Fruit fly (Drosophila melanogaster) whole organism, embryonic: Measurements from ENCODE around the gene CG42536.
A peak's percentile ranks its signal among the peaks of the same experiment; 100 is the strongest.

Source experiments
- ATbp ChIP-seq: fragments of 200-800 bp; sonication (Bioruptor generic); optimal IDR thresholded peaks from 2 replicates; lab custom pipeline; 2017; ENCODE audit warnings: missing biosample characterization, mild to moderate bottlenecking, missing genetic modification characterization, missing genetic modification reagents
- Ada2b ChIP-seq: fragments of 200-800 bp; sonication (Bioruptor generic); IDR thresholded peaks from 2 replicates; pipeline ENCODE4 v1.3.6; 2022; ENCODE audit warnings: missing biosample characterization, missing genetic modification characterization
- Adf1 ChIP-seq: fragments of 200-800 bp; sonication (Bioruptor generic); IDR thresholded peaks from 2 replicates; pipeline ENCODE4 v1.3.6; 2022; ENCODE audit warnings: missing biosample characterization, missing genetic modification characterization
- Atf6 ChIP-seq: fragments of 200-800 bp; sonication (Bioruptor generic); IDR thresholded peaks from 2 replicates; pipeline ENCODE4 v1.3.6; 2022; ENCODE audit warnings: missing biosample characterization, missing genetic modification characterization
- Bdp1 ChIP-seq: fragments of 200-800 bp; sonication (Bioruptor generic); optimal IDR thresholded peaks from 3 replicates; lab custom pipeline; 2016; ENCODE audit warnings: missing biosample characterization, missing genetic modification characterization
- CG1024 ChIP-seq: fragments of 200-800 bp; sonication (Bioruptor generic); IDR thresholded peaks from 2 replicates; pipeline ENCODE4 v1.3.6; 2022; ENCODE audit warnings: missing biosample characterization, missing genetic modification characterization
- CG10654 ChIP-seq: fragments of 200-800 bp; sonication (Bioruptor generic); optimal IDR thresholded peaks from 2 replicates; lab custom pipeline; 2016; ENCODE audit warnings: missing biosample characterization, missing genetic modification characterization
- CG12071 ChIP-seq: fragments of 200-800 bp; sonication (Bioruptor generic); optimal IDR thresholded peaks from 3 replicates; lab custom pipeline; 2018; ENCODE audit warnings: missing biosample characterization, mild to moderate bottlenecking, missing genetic modification characterization
- CG17612 ChIP-seq: fragments of 200-800 bp; sonication (Bioruptor generic); IDR thresholded peaks from 2 replicates; pipeline ENCODE4 v1.3.6; 2022; ENCODE audit warnings: missing biosample characterization, missing genetic modification characterization
- CG18011 ChIP-seq: fragments of 200-800 bp; sonication (Bioruptor generic); optimal IDR thresholded peaks from 2 replicates; lab custom pipeline; 2017; ENCODE audit warnings: missing biosample characterization, missing genetic modification characterization, mild to moderate bottlenecking, moderate library complexity, missing genotype
- CG2678 ChIP-seq: fragments of 200-800 bp; sonication (Bioruptor generic); optimal IDR thresholded peaks from 3 replicates; lab custom pipeline; 2019; ENCODE audit warnings: missing biosample characterization, mild to moderate bottlenecking, missing genetic modification characterization, moderate library complexity
- CG3065 ChIP-seq: fragments of 200-800 bp; sonication (Bioruptor generic); optimal IDR thresholded peaks from 2 replicates; lab custom pipeline; 2016; ENCODE audit warnings: missing biosample characterization, missing genetic modification characterization
- CG3163 ChIP-seq: fragments of 200-800 bp; sonication (Bioruptor generic); optimal IDR thresholded peaks from 3 replicates; lab custom pipeline; 2016; ENCODE audit warnings: missing biosample characterization, missing genetic modification characterization
- CG32772 ChIP-seq: fragments of 200-800 bp; sonication (Bioruptor generic); IDR thresholded peaks from 2 replicates; pipeline ENCODE4 v1.3.6; 2022; ENCODE audit warnings: missing biosample characterization, missing genetic modification characterization
- CG3281 ChIP-seq: fragments of 200-800 bp; sonication (Bioruptor generic); optimal IDR thresholded peaks from 3 replicates; lab custom pipeline; 2017; ENCODE audit warnings: missing biosample characterization, mild to moderate bottlenecking, missing genetic modification characterization
- CG4282 ChIP-seq: fragments of 200-800 bp; sonication (Bioruptor generic); optimal IDR thresholded peaks from 2 replicates; lab custom pipeline; 2016; ENCODE audit warnings: missing biosample characterization, missing genetic modification characterization
- CG6272 ChIP-seq: fragments of 200-800 bp; sonication (Bioruptor generic); IDR thresholded peaks from 2 replicates; pipeline ENCODE4 v1.3.6; 2022; ENCODE audit warnings: missing biosample characterization, missing genetic modification characterization
- CG6813 ChIP-seq: fragments of 200-800 bp; sonication (Bioruptor generic); optimal IDR thresholded peaks from 2 replicates; lab custom pipeline; 2017; ENCODE audit warnings: missing biosample characterization, missing genetic modification characterization, mild to moderate bottlenecking, moderate library complexity, missing genetic modification reagents
- CG7839 ChIP-seq: fragments of 200-800 bp; sonication (Bioruptor generic); optimal IDR thresholded peaks from 3 replicates; lab custom pipeline; 2018; ENCODE audit warnings: missing biosample characterization, mild to moderate bottlenecking, missing genetic modification characterization, moderate library complexity
- CG8089 ChIP-seq: fragments of 200-800 bp; sonication (Bioruptor generic); optimal IDR thresholded peaks from 3 replicates; lab custom pipeline; 2016; ENCODE audit warnings: missing biosample characterization, missing genetic modification characterization
- CG8478 ChIP-seq: fragments of >200 bp; optimal IDR thresholded peaks from 2 replicates; lab custom pipeline; 2018
- CG9437 ChIP-seq: fragments of 200-800 bp; sonication (Bioruptor generic); optimal IDR thresholded peaks from 2 replicates; lab custom pipeline; 2018; ENCODE audit warnings: missing biosample characterization, mild to moderate bottlenecking, missing genetic modification characterization
- Drgx ChIP-seq: fragments of 200-800 bp; sonication (Bioruptor generic); IDR thresholded peaks from 2 replicates; pipeline ENCODE4 v1.3.6; 2022; ENCODE audit warnings: missing biosample characterization, missing genetic modification characterization
- E2f2 ChIP-seq: fragments of 200-800 bp; sonication (Bioruptor generic); IDR thresholded peaks from 2 replicates; pipeline ENCODE4 v1.3.6; 2022; ENCODE audit warnings: missing biosample characterization, missing genetic modification characterization
- ERR ChIP-seq: fragments of 200-800 bp; sonication (Bioruptor generic); optimal IDR thresholded peaks from 2 replicates; lab custom pipeline; 2016; ENCODE audit warnings: missing biosample characterization, missing genetic modification characterization
- Fer2 ChIP-seq: fragments of 200-800 bp; sonication (Bioruptor generic); optimal IDR thresholded peaks from 2 replicates; lab custom pipeline; 2018; ENCODE audit warnings: missing biosample characterization, mild to moderate bottlenecking, missing genetic modification characterization, moderate library complexity
- GATAe ChIP-seq: fragments of 200-800 bp; sonication (Bioruptor generic); conservative IDR thresholded peaks from 2 replicates; pipeline ENCODE4 v1.3.6; 2022; ENCODE audit warnings: missing biosample characterization, missing genetic modification characterization
- H15 ChIP-seq: fragments of 200-800 bp; sonication (Bioruptor generic); IDR thresholded peaks from 3 replicates; pipeline ENCODE4 v1.3.6; 2022; ENCODE audit warnings: missing biosample characterization, missing genetic modification characterization
- Ptx1 ChIP-seq: fragments of 200-800 bp; sonication (Bioruptor generic); IDR thresholded peaks from 2 replicates; pipeline ENCODE4 v1.3.6; 2022; ENCODE audit warnings: missing biosample characterization, missing genetic modification characterization
- Ravus ChIP-seq: fragments of 200-800 bp; sonication (Bioruptor generic); IDR thresholded peaks from 2 replicates; pipeline ENCODE4 v1.3.6; 2022; ENCODE audit warnings: missing biosample characterization, missing genetic modification characterization
- Rx ChIP-seq: fragments of 200-800 bp; sonication (Bioruptor generic); IDR thresholded peaks from 2 replicates; pipeline ENCODE4 v1.3.6; 2022; ENCODE audit warnings: missing biosample characterization, missing genetic modification characterization
- Sox102F ChIP-seq: fragments of 200-800 bp; sonication (Bioruptor generic); optimal IDR thresholded peaks from 2 replicates; lab custom pipeline; 2018; ENCODE audit warnings: missing biosample characterization, mild to moderate bottlenecking, missing genetic modification characterization, moderate library complexity
- Spps ChIP-seq: fragments of 200-800 bp; sonication (Bioruptor generic); optimal IDR thresholded peaks from 2 replicates; lab custom pipeline; 2018; ENCODE audit warnings: missing biosample characterization, mild to moderate bottlenecking, missing genetic modification characterization
- Stat92E ChIP-seq, 3 experiments: fragments of >200 bp in 2 of 3; fragments of 200-800 bp in 1 of 3; sonication (Bioruptor generic) in 1 of 3; optimal IDR thresholded peaks; 2 replicates each; lab custom pipeline; 2017 to 2019; ENCODE audit warnings: missing biosample characterization in 3 of 3, missing genetic modification characterization in 3 of 3, mild to moderate bottlenecking in 1 of 3, moderate library complexity in 1 of 3
- cas ChIP-seq: fragments of 200-800 bp; sonication (Bioruptor generic); IDR thresholded peaks from 2 replicates; pipeline ENCODE4 v1.3.6; 2022; ENCODE audit warnings: missing biosample characterization, missing genetic modification characterization
- cato ChIP-seq: fragments of 200-800 bp; sonication (Bioruptor generic); optimal IDR thresholded peaks from 2 replicates; lab custom pipeline; 2016; ENCODE audit warnings: missing biosample characterization, missing genetic modification characterization, borderline replicate concordance
- chinmo ChIP-seq: fragments of 200-800 bp; sonication (Bioruptor generic); IDR thresholded peaks from 4 replicates; pipeline ENCODE4 v1.3.6; 2022; ENCODE audit warnings: missing biosample characterization, missing genetic modification characterization; ENCODE audit not compliant: partially characterized antibody
- fd102C ChIP-seq: fragments of 200-800 bp; sonication (Bioruptor generic); optimal IDR thresholded peaks from 2 replicates; lab custom pipeline; 2018; ENCODE audit warnings: missing biosample characterization, mild to moderate bottlenecking, missing genetic modification characterization, moderate library complexity
- fru ChIP-seq: fragments of >200 bp; optimal IDR thresholded peaks from 2 replicates; lab custom pipeline; 2017
- grn ChIP-seq: fragments of 200-800 bp; sonication (Bioruptor generic); optimal IDR thresholded peaks from 3 replicates; lab custom pipeline; 2017; ENCODE audit warnings: missing biosample characterization, missing genetic modification characterization
- h ChIP-seq: fragments of >200 bp; optimal IDR thresholded peaks from 2 replicates; lab custom pipeline; 2017
- ham ChIP-seq: fragments of 200-800 bp; sonication (Bioruptor generic); IDR thresholded peaks from 2 replicates; pipeline ENCODE4 v1.3.6; 2022; ENCODE audit warnings: missing biosample characterization, missing genetic modification characterization
- ind ChIP-seq: fragments of 200-800 bp; sonication (Bioruptor generic); optimal IDR thresholded peaks from 3 replicates; lab custom pipeline; 2016; ENCODE audit warnings: missing biosample characterization, missing genetic modification characterization
- org-1 ChIP-seq: fragments of 200-800 bp; sonication (Bioruptor generic); optimal IDR thresholded peaks from 2 replicates; lab custom pipeline; 2017; ENCODE audit warnings: missing biosample characterization, missing genetic modification characterization
- run ChIP-seq: fragments of 200-800 bp; sonication (Bioruptor generic); optimal IDR thresholded peaks from 3 replicates; lab custom pipeline; 2018; ENCODE audit warnings: missing biosample characterization, mild to moderate bottlenecking, missing genetic modification characterization
- sc ChIP-seq, 3 experiments: fragments of >200 bp in 2 of 3; fragments of 200-800 bp in 1 of 3; sonication (Bioruptor generic) in 1 of 3; optimal IDR thresholded peaks; 2 replicates in 2 of 3; 3 replicates in 1 of 3; lab custom pipeline; 2017; ENCODE audit warnings: mild to moderate bottlenecking in 1 of 3, missing biosample characterization in 1 of 3, missing genetic modification characterization in 1 of 3, missing genetic modification reagents in 1 of 3
- sob ChIP-seq: fragments of 200-800 bp; sonication (Bioruptor generic); IDR thresholded peaks from 2 replicates; pipeline ENCODE4 v1.3.6; 2022; ENCODE audit warnings: missing biosample characterization, missing genetic modification characterization
- ssp ChIP-seq: fragments of 200-800 bp; sonication (Bioruptor generic); IDR thresholded peaks from 2 replicates; pipeline ENCODE4 v1.3.6; 2022; ENCODE audit warnings: missing biosample characterization, missing genetic modification characterization
- tin ChIP-seq: fragments of 200-800 bp; sonication (Bioruptor generic); optimal IDR thresholded peaks from 3 replicates; lab custom pipeline; 2016; ENCODE audit warnings: missing biosample characterization, missing genetic modification characterization
- tio ChIP-seq: fragments of 200-800 bp; sonication (Bioruptor generic); optimal IDR thresholded peaks from 2 replicates; lab custom pipeline; 2017; ENCODE audit warnings: missing biosample characterization, missing genetic modification characterization, inconsistent platforms

CG42536 gene

DNA sequence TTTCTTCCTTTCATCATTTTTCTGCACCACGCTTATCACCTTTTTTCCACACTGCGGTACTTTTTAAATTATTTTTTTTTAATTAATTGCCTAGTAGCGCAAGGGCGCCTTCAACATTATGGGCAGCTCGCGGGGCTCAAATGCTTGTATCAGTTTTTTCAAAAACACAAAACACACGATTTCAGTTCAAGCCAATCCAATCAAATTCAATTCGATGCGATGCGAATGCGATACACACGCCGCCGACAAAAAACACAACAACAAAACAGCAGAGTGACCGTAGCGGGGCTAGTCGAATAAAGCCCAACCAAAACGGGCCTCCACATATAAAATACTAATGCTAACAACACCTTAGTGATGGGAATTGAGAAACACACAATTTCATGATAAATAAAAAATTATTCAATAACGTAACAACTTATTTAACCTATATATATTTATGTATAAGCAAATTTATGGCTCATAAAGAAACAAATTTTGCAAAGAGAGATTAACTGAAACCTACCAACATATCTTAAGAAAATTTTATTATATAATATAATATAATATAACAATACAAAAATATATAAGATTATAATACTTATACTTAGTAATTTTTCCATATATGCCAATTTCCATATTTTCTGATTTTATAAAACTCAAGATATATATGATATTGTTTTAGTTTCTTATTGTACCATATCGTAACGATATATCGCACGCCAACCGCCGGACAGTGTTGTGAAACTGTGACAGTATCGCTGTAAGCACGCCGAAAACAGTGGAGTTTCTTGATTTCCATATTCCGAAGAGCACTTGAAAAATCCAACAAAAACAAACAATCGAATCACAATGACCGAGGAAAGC lies 31.1 kb upstream of the CG42536 start, which contains the start of the genes CG32066 and CG8003 (continued):
- no peak for TF ChIP-seq ham (GFP tag; lab: Robert Waterston, UW)
- TF ChIP-seq tin (GFP tag; lab: Kevin White, UChicago) = peak; percentile 5
- peak; percentile 68 for TF ChIP-seq CG9437
- peak; percentile 53 for TF ChIP-seq grn
- TF ChIP-seq CG3163 (GFP tag; lab: Kevin White, UChicago) = no peak
- no peak for TF ChIP-seq CG8089
- peak; percentile 40; the same call in 1 of the 2 replicates for TF ChIP-seq Atf6
- no peak for TF ChIP-seq CG18011 (GFP tag; lab: Kevin White, UChicago)
- TF ChIP-seq Fer2 = no peak
- TF ChIP-seq CG32772 (GFP tag; lab: Robert Waterston, UW) = no peak
- TF ChIP-seq CG10654 (GFP tag; lab: Kevin White, UChicago) = no peak
- TF ChIP-seq E2f2 (GFP tag; lab: Robert Waterston, UW) = peak; percentile 14; the same call in 1 of the 2 replicates
- TF ChIP-seq ind (GFP tag; lab: Kevin White, UChicago) = peak; percentile 12
- TF ChIP-seq Stat92E (GFP tag; optimal IDR thresholded peaks at IDR 0.05; lab: Kevin White, UChicago) = peak in 1 of 3 experiments; percentile 47
- no peak; the same call in 1 of the 2 replicates for TF ChIP-seq CG6272 (GFP tag; lab: Robert Waterston, UW)
- 0 out of 2 replicates have a peak, but pooled peaks have one; percentile 35 for TF ChIP-seq Ptx1
- TF ChIP-seq Spps (tag; lab: Kevin White, UChicago) = no peak
- TF ChIP-seq CG1024 = no peak; the same call in 1 of the 2 replicates
- TF ChIP-seq run (tag; lab: Kevin White, UChicago) = no peak
- no peak for TF ChIP-seq H15 (GFP tag; lab: Robert Waterston, UW)
- peak; percentile 43 for TF ChIP-seq CG3281 (GFP tag; lab: Kevin White, UChicago)
- no peak for TF ChIP-seq ERR (GFP tag; lab: Kevin White, UChicago)
- TF ChIP-seq GATAe (GFP tag; lab: Robert Waterston, UW) = no peak
- TF ChIP-seq CG17612 (GFP tag; lab: Robert Waterston, UW) = no peak
- TF ChIP-seq chinmo = peak; percentile 61; the same call in 2 of the 4 replicates
- peak; percentile 14; the same call in 1 of the 2 replicates for TF ChIP-seq Ada2b
- TF ChIP-seq Ravus (GFP tag; lab: Robert Waterston, UW) = no peak
- no peak for TF ChIP-seq CG4282
- TF ChIP-seq CG6813 (GFP tag; lab: Kevin White, UChicago) = peak; percentile 9
- TF ChIP-seq h (lab: Kevin White, UChicago) = no peak
- TF ChIP-seq ATbp (GFP tag; lab: Kevin White, UChicago) = no peak
- no peak for TF ChIP-seq tio (GFP tag; lab: Kevin White, UChicago)
- TF ChIP-seq org-1 = no peak
- TF ChIP-seq CG2678 (tag; lab: Kevin White, UChicago) = peak; percentile 63
- TF ChIP-seq cas (GFP tag; lab: Robert Waterston, UW) = 0 out of 2 replicates have a peak, but pooled peaks have one; percentile 16
- peak; percentile 57; the same call in 1 of the 2 replicates for TF ChIP-seq sob (GFP tag; lab: Robert Waterston, UW)
- TF ChIP-seq fru (lab: Kevin White, UChicago) = no peak
- no peak for TF ChIP-seq Bdp1 (GFP tag; lab: Kevin White, UChicago)
- TF ChIP-seq CG12071 (GFP tag; lab: Kevin White, UChicago) = peak; percentile 47
- peak; percentile 15 for TF ChIP-seq Sox102F (GFP tag; lab: Kevin White, UChicago)
- TF ChIP-seq CG7839 = peak; percentile 39
- peak; percentile 0 for TF ChIP-seq fd102C (GFP tag; lab: Kevin White, UChicago)
- no peak for TF ChIP-seq CG3065 (GFP tag; lab: Kevin White, UChicago)
- TF ChIP-seq sc (optimal IDR thresholded peaks at IDR 0.05; lab: Kevin White, UChicago) = no peak
- TF ChIP-seq sc (GFP tag; optimal IDR thresholded peaks at IDR 0.05; lab: Kevin White, UChicago) = no peak
- TF ChIP-seq Drgx = no peak
- no peak for TF ChIP-seq cato (GFP tag; lab: Kevin White, UChicago)
- no peak for TF ChIP-seq ssp (GFP tag; lab: Robert Waterston, UW)
- TF ChIP-seq Adf1 = no peak
- TF ChIP-seq CG8478 (lab: Kevin White, UChicago) = no peak
- no peak for TF ChIP-seq Rx (GFP tag; lab: Robert Waterston, UW)
